Fruit fly (Drosophila melanogaster): Measurements from ENCODE around the gene Mst57Da.

DNA sequence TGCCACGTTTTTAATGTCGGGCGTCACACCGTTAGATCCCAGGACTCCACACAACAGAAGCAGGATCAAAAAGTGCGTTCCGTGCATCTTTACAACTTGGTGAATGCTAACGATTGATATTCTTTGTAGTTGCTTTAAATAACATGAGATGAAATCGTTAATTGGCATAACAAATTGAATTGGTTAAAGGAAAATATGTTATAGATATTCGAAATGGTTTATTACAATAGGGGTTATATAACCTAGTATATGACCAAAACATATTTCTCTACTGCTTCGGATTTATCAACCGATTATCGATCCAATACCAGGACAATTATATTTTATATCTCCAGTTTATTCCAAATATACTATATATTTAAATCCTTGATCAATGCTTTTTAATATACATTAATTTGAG, 2.1 kb downstream of the Mst57Da start, which contains the start of gene Mst57Dc:
- no peak for TF ChIP-seq CG8301 (tag; optimal IDR thresholded peaks at IDR 0.05)
- TF ChIP-seq CG9948 (tag; optimal IDR thresholded peaks at IDR 0.05): no peak
- no peak for TF ChIP-seq CG8159 (tag; optimal IDR thresholded peaks at IDR 0.05)
- TF ChIP-seq Pif1A (GFP tag; optimal IDR thresholded peaks at IDR 0.05): no peak
- no peak for TF ChIP-seq Pif1B (GFP tag; optimal IDR thresholded peaks at IDR 0.05)
- no peak for TF ChIP-seq Ets98B (GFP tag; IDR thresholded peaks at IDR 0.05)
- TF ChIP-seq CG17806 (tag; optimal IDR thresholded peaks at IDR 0.05): no peak
- TF ChIP-seq Snoo (tag; optimal IDR thresholded peaks at IDR 0.05): no peak
- TF ChIP-seq CG32121 (GFP tag; IDR thresholded peaks at IDR 0.05): no peak
